Fruit fly (Drosophila melanogaster): ENCODE results near the gene Gr93c.

dm6 chr3R:21871348-21871940 lies 26.4 kb upstream of the Gr93c start:
- TF ChIP-seq gem (tag; optimal IDR thresholded peaks at IDR 0.05) (no peak), CG34376 (GFP tag; optimal IDR thresholded peaks at IDR 0.05) (no peak)

All from whole organism, embryonic.